Fruit fly (Drosophila melanogaster): ENCODE measurements around the gene Rpt2.
A peak's percentile ranks its signal among the peaks of the same experiment; 100 is the strongest.

Gene Rpt2

DNA sequence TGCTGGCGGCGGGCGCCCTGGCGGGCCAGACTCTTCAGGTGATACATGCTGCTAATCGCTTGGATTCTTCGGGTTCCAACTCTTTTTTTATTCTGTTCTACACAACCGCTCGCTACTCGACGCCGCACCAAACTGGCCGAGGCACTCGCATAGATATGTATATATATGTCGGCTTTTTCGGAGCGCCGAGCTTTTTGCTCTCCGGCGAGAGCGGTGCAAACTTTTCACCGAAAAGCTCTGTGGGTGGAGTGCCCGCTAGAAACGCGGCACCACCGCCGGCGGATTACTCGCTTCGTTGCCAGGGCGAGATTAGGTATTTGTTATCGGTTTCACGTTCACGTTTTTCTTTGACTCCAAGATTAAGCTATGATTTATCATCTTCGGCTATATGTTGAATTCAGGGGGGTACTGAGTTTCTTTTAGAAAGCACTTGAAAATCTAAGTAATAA, 11.6 kb upstream of the Rpt2 start, which contains the start of gene Gdh (continued):
- peak; percentile 51 for TF ChIP-seq Drgx (GFP tag; IDR thresholded peaks at IDR 0.05)
- TF ChIP-seq HLH4C (GFP tag; IDR thresholded peaks at IDR 0.05; ENCODE audit: partially characterized antibody): peak; percentile 51; the same call in 1 of the 3 replicates
- no peak for TF ChIP-seq CG15011 (GFP tag; optimal IDR thresholded peaks at IDR 0.05)
- TF ChIP-seq schlank (tag; optimal IDR thresholded peaks at IDR 0.05): no peak
- peak; percentile 23 for TF ChIP-seq CG9727 (GFP tag; optimal IDR thresholded peaks at IDR 0.05)
- no peak for TF ChIP-seq Spps (tag; optimal IDR thresholded peaks at IDR 0.05)
- TF ChIP-seq hb (GFP tag; IDR thresholded peaks at IDR 0.05; ENCODE audit: partially characterized antibody): no peak
- peak; percentile 63 for TF ChIP-seq sna (GFP tag; IDR thresholded peaks at IDR 0.05; ENCODE audit: partially characterized antibody)
- no peak for TF ChIP-seq CG12236 (GFP tag; optimal IDR thresholded peaks at IDR 0.05)
- TF ChIP-seq Dref (GFP tag; IDR thresholded peaks at IDR 0.05): peak; percentile 50; the same call in 1 of the 2 replicates
- peak; percentile 25; the same call in 1 of the 2 replicates for TF ChIP-seq hbn (GFP tag; IDR thresholded peaks at IDR 0.05; ENCODE audit: partially characterized antibody)
- peak; percentile 70; the same call in 1 of the 2 replicates for TF ChIP-seq CG42726 (GFP tag; IDR thresholded peaks at IDR 0.05; ENCODE audit: partially characterized antibody)
- TF ChIP-seq CG16863 (GFP tag; optimal IDR thresholded peaks at IDR 0.05): no peak
- TF ChIP-seq Ets97D (GFP tag; optimal IDR thresholded peaks at IDR 0.05): no peak
- peak; percentile 72 for TF ChIP-seq lab (GFP tag; optimal IDR thresholded peaks at IDR 0.05)
- no peak for TF ChIP-seq CG3407 (GFP tag; optimal IDR thresholded peaks at IDR 0.05)
- TF ChIP-seq Oaz (GFP tag; IDR thresholded peaks at IDR 0.05): no peak
- no peak for TF ChIP-seq CG18476 (GFP tag; optimal IDR thresholded peaks at IDR 0.05)
- TF ChIP-seq CG14050 (GFP tag; IDR thresholded peaks at IDR 0.05): no peak
- no peak for TF ChIP-seq dan (GFP tag; IDR thresholded peaks at IDR 0.05)
- peak; percentile 46; the same call in 2 of the 3 replicates for TF ChIP-seq so (GFP tag; IDR thresholded peaks at IDR 0.05)
- peak; percentile 35 for TF ChIP-seq CG10147 (GFP tag; optimal IDR thresholded peaks at IDR 0.05)
- TF ChIP-seq Hr51 (GFP tag; optimal IDR thresholded peaks at IDR 0.05): no peak
- no peak for TF ChIP-seq CG14965 (GFP tag; optimal IDR thresholded peaks at IDR 0.05; ENCODE audit: borderline replicate concordance)
- no peak for TF ChIP-seq Hey (tag; optimal IDR thresholded peaks at IDR 0.05)
- no peak for TF ChIP-seq jing (GFP tag; optimal IDR thresholded peaks at IDR 0.05)
- TF ChIP-seq Lim3 (GFP tag; IDR thresholded peaks at IDR 0.05): no peak
- TF ChIP-seq CG8388 (GFP tag; optimal IDR thresholded peaks at IDR 0.05): no peak
- no peak for TF ChIP-seq twi (tag; optimal IDR thresholded peaks at IDR 0.05)
- no peak for TF ChIP-seq tx (GFP tag; optimal IDR thresholded peaks at IDR 0.05)
- TF ChIP-seq CG15601 (tag; optimal IDR thresholded peaks at IDR 0.05): no peak
- no peak for TF ChIP-seq ssp (GFP tag; IDR thresholded peaks at IDR 0.05)
- TF ChIP-seq Hr3 (GFP tag; optimal IDR thresholded peaks at IDR 0.05): no peak
- no peak for TF ChIP-seq Chrac-16 (GFP tag; optimal IDR thresholded peaks at IDR 0.05)
- TF ChIP-seq bbx (GFP tag; IDR thresholded peaks at IDR 0.05; ENCODE audit: partially characterized antibody): 0 out of 2 replicates have a peak, but pooled peaks have one; percentile 46
- no peak for TF ChIP-seq Rx (GFP tag; IDR thresholded peaks at IDR 0.05)
- peak; percentile 55 for TF ChIP-seq Atf6 (GFP tag; IDR thresholded peaks at IDR 0.05)
- 0 out of 2 replicates have a peak, but pooled peaks have one; percentile 43 for TF ChIP-seq slbo (GFP tag; IDR thresholded peaks at IDR 0.05)
- TF ChIP-seq NC2β (GFP tag; optimal IDR thresholded peaks at IDR 0.05): no peak
- no peak for TF ChIP-seq ase (GFP tag; IDR thresholded peaks at IDR 0.05)
- peak; percentile 41 for TF ChIP-seq tap (tag; optimal IDR thresholded peaks at IDR 0.05)
- no peak for TF ChIP-seq Oli (tag; optimal IDR thresholded peaks at IDR 0.05)
- no peak for TF ChIP-seq z (GFP tag; IDR thresholded peaks at IDR 0.05)
- TF ChIP-seq CG3163 (GFP tag; optimal IDR thresholded peaks at IDR 0.05): no peak
- no peak for TF ChIP-seq CG2875 (GFP tag; optimal IDR thresholded peaks at IDR 0.05)
- TF ChIP-seq CG11504 (tag; optimal IDR thresholded peaks at IDR 0.05): no peak
- no peak for TF ChIP-seq CG11247 (GFP tag; IDR thresholded peaks at IDR 0.05)
- peak; percentile 46 for TF ChIP-seq CG13624 (GFP tag; optimal IDR thresholded peaks at IDR 0.05)
- TF ChIP-seq insv (GFP tag; optimal IDR thresholded peaks at IDR 0.05): no peak
- TF ChIP-seq CG5245 (GFP tag; optimal IDR thresholded peaks at IDR 0.05): no peak

Measured in whole organism, embryonic.